Worm (Caenorhabditis elegans) whole organism, late embryonic: ENCODE data around the gene nmad-1.
A peak's percentile ranks its signal among the peaks of the same experiment; 100 is the strongest.

Source experiments
- C38D4.7 ChIP-seq: fragments of 200-800 bp; sonication (Bioruptor generic); optimal IDR thresholded peaks from 2 replicates; lab custom pipeline; 2018; ENCODE audit warnings: mild to moderate bottlenecking, missing genetic modification characterization, moderate library complexity, missing compliant biosample characterization
- K02D7.2 ChIP-seq: sonication (generic microtip); optimal IDR thresholded peaks from 2 replicates; lab custom pipeline; 2017; ENCODE audit warnings: mild to moderate bottlenecking, missing genetic modification characterization, missing compliant biosample characterization
- K09A11.1 ChIP-seq: sonication (generic microtip); optimal IDR thresholded peaks from 2 replicates; lab custom pipeline; 2017; ENCODE audit warnings: antibody characterized with exemption, mild to moderate bottlenecking, missing genetic modification characterization, missing compliant biosample characterization; ENCODE audit not compliant: insufficient read depth
- Y22D7AL.16 ChIP-seq: sonication (generic microtip); optimal IDR thresholded peaks from 2 replicates; lab custom pipeline; 2016; ENCODE audit warnings: missing genetic modification characterization, missing compliant biosample characterization
- ama-1 ChIP-seq: fragments of 150-350 bp; optimal IDR thresholded peaks from 2 replicates; lab custom pipeline; 2014
- ceh-14 ChIP-seq: sonication (generic microtip); optimal IDR thresholded peaks from 2 replicates; lab custom pipeline; 2016; ENCODE audit warnings: missing genotype, missing genetic modification characterization, missing compliant biosample characterization
- ceh-18 ChIP-seq: sonication (generic microtip); optimal IDR thresholded peaks from 2 replicates; lab custom pipeline; 2016; ENCODE audit warnings: missing genetic modification characterization, missing compliant biosample characterization
- ceh-24 ChIP-seq: sonication (generic microtip); optimal IDR thresholded peaks from 2 replicates; lab custom pipeline; 2016; ENCODE audit warnings: mild to moderate bottlenecking, missing genetic modification characterization, missing compliant biosample characterization
- ceh-30 ChIP-seq: fragments of 150-350 bp; optimal IDR thresholded peaks from 2 replicates; lab custom pipeline; 2014; ENCODE audit warnings: missing biosample characterization, missing genetic modification characterization
- ceh-31 ChIP-seq: sonication (generic microtip); optimal IDR thresholded peaks from 2 replicates; lab custom pipeline; 2016; ENCODE audit warnings: missing genetic modification characterization, missing compliant biosample characterization
- ceh-45 ChIP-seq: fragments of 200-800 bp; sonication (Bioruptor generic); IDR thresholded peaks from 2 replicates; pipeline ENCODE4 v1.3.6; 2022; ENCODE audit warnings: missing genetic modification reagents, missing genetic modification characterization, missing compliant biosample characterization
- ceh-48 ChIP-seq: sonication (generic microtip); optimal IDR thresholded peaks from 2 replicates; lab custom pipeline; 2016; ENCODE audit warnings: missing genetic modification characterization, inconsistent platforms, missing compliant biosample characterization
- ceh-6 ChIP-seq: fragments of 200-800 bp; sonication (Bioruptor generic); optimal IDR thresholded peaks from 2 replicates; lab custom pipeline; 2018; ENCODE audit warnings: mild to moderate bottlenecking, missing genetic modification characterization, missing compliant biosample characterization
- che-1 ChIP-seq: sonication (generic microtip); optimal IDR thresholded peaks from 2 replicates; lab custom pipeline; 2016; ENCODE audit warnings: mild to moderate bottlenecking, missing genetic modification characterization, missing compliant biosample characterization
- elt-2 ChIP-seq: sonication (generic microtip); optimal IDR thresholded peaks from 2 replicates; lab custom pipeline; 2016; ENCODE audit warnings: missing genetic modification reagents, missing genetic modification characterization, missing compliant biosample characterization
- ets-4 ChIP-seq: sonication (generic microtip); optimal IDR thresholded peaks from 2 replicates; lab custom pipeline; 2016; ENCODE audit warnings: missing genetic modification characterization, missing compliant biosample characterization
- fkh-6 ChIP-seq: sonication (generic microtip); optimal IDR thresholded peaks from 2 replicates; lab custom pipeline; 2016; ENCODE audit warnings: missing genetic modification characterization, missing compliant biosample characterization
- gmeb-2 ChIP-seq: sonication (generic microtip); optimal IDR thresholded peaks from 2 replicates; lab custom pipeline; 2016; ENCODE audit warnings: missing genetic modification characterization, inconsistent platforms, missing compliant biosample characterization
- hlh-15 ChIP-seq: sonication (generic microtip); optimal IDR thresholded peaks from 2 replicates; lab custom pipeline; 2016; ENCODE audit warnings: missing genetic modification characterization, missing compliant biosample characterization
- hlh-30 ChIP-seq: sonication (generic microtip); optimal IDR thresholded peaks from 2 replicates; lab custom pipeline; 2017; ENCODE audit warnings: antibody characterized with exemption, missing genetic modification characterization, missing compliant biosample characterization; ENCODE audit not compliant: insufficient read depth
- lim-6 ChIP-seq: sonication (generic microtip); optimal IDR thresholded peaks from 2 replicates; lab custom pipeline; 2016; ENCODE audit warnings: missing genetic modification characterization, missing compliant biosample characterization
- lin-11 ChIP-seq: fragments of 200-800 bp; sonication (Bioruptor generic); optimal IDR thresholded peaks from 2 replicates; lab custom pipeline; 2018; ENCODE audit warnings: mild to moderate bottlenecking, missing genetic modification characterization, missing compliant biosample characterization
- madf-2 ChIP-seq: sonication (generic microtip); optimal IDR thresholded peaks from 2 replicates; lab custom pipeline; 2017; ENCODE audit warnings: missing genetic modification characterization, missing compliant biosample characterization
- mec-3 ChIP-seq: sonication (generic microtip); optimal IDR thresholded peaks from 2 replicates; lab custom pipeline; 2016; ENCODE audit warnings: borderline replicate concordance, missing genetic modification characterization, missing compliant biosample characterization
- odd-2 ChIP-seq: sonication (generic microtip); optimal IDR thresholded peaks from 2 replicates; lab custom pipeline; 2017; ENCODE audit warnings: antibody characterized with exemption, mild to moderate bottlenecking, missing genetic modification characterization, missing compliant biosample characterization
- pax-1 ChIP-seq: fragments of 150-350 bp; optimal IDR thresholded peaks from 2 replicates; lab custom pipeline; 2014; ENCODE audit warnings: missing biosample characterization, missing genetic modification characterization
- pqm-1 ChIP-seq: sonication (generic microtip); optimal IDR thresholded peaks from 2 replicates; lab custom pipeline; 2016; ENCODE audit warnings: missing genetic modification characterization, missing compliant biosample characterization
- pros-1 ChIP-seq: fragments of 150-350 bp; optimal IDR thresholded peaks from 2 replicates; lab custom pipeline; 2014; ENCODE audit warnings: missing biosample characterization, missing genetic modification reagents, missing genetic modification characterization
- rnt-1 ChIP-seq: sonication (generic microtip); optimal IDR thresholded peaks from 2 replicates; lab custom pipeline; 2016; ENCODE audit warnings: missing genetic modification characterization, missing compliant biosample characterization
- sox-2 ChIP-seq: fragments of 200-800 bp; sonication (Bioruptor generic); IDR thresholded peaks from 2 replicates; pipeline ENCODE4 v1.3.6; 2022; ENCODE audit warnings: missing genetic modification reagents, missing genetic modification characterization, missing compliant biosample characterization
- sox-4 ChIP-seq: sonication (generic microtip); optimal IDR thresholded peaks from 2 replicates; lab custom pipeline; 2017; ENCODE audit warnings: mild to moderate bottlenecking, missing genetic modification characterization, inconsistent platforms, missing compliant biosample characterization
- tbx-2 ChIP-seq: sonication (generic microtip); optimal IDR thresholded peaks from 2 replicates; lab custom pipeline; 2016; ENCODE audit warnings: missing genetic modification characterization, missing compliant biosample characterization
- unc-3 ChIP-seq, 2 experiments: fragments of 200-800 bp in 1 of 2; sonication (Bioruptor generic) in 1 of 2; sonication (generic microtip) in 1 of 2; conservative IDR thresholded peaks in 1 of 2; optimal IDR thresholded peaks in 1 of 2; 2 replicates each; pipeline versions ENCODE4 v1.3.6 to Lab custom; 2016 to 2022; ENCODE audit warnings: missing compliant biosample characterization in 2 of 2, missing genetic modification characterization in 2 of 2, missing genetic modification reagents in 1 of 2
- unc-55 ChIP-seq: sonication (generic microtip); optimal IDR thresholded peaks from 2 replicates; lab custom pipeline; 2017; ENCODE audit warnings: missing biosample characterization, missing genetic modification reagents, missing genetic modification characterization
- ztf-16 ChIP-seq: sonication (generic microtip); optimal IDR thresholded peaks from 2 replicates; lab custom pipeline; 2017; ENCODE audit warnings: missing genetic modification characterization, missing compliant biosample characterization

nmad-1 gene

DNA sequence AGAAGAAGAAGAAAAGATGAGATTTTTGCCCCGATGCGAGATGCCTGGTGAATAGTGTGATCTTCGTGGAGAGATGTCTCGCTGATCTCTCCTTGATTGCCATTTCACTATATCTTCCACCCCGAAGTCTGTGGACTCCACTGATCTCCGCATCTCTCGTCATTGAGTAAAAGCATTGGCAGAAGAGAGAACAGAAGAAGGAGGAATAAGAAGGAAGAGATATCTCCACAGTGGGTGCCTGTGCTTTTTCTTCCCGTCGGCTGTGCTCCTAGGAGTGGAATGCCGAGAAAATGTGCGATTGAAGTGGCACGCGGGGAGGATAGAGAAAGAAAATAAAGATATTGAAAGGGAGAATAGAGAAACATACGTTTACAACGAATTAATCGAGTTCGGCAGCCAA is 8.9 kb upstream of the nmad-1 start (continued):
- peak; percentile 56 for TF ChIP-seq tbx-2
- no peak for TF ChIP-seq K09A11.1
- no peak for TF ChIP-seq pros-1
- TF ChIP-seq ama-1 (lab: Kevin White, UChicago) = no peak
- peak; percentile 65 for TF ChIP-seq rnt-1 (tag; lab: Kevin White, UChicago)
- no peak for TF ChIP-seq sox-4 (tag; lab: Kevin White, UChicago)
- no peak for TF ChIP-seq C38D4.7 (GFP tag; lab: Kevin White, UChicago)
- TF ChIP-seq che-1 = no peak
- TF ChIP-seq ceh-14 (tag; lab: Kevin White, UChicago) = no peak
- no peak for TF ChIP-seq gmeb-2
- TF ChIP-seq K02D7.2 (tag; lab: Kevin White, UChicago) = no peak
- TF ChIP-seq ceh-45 (GFP tag; lab: Robert Waterston, UW) = no peak
- TF ChIP-seq ceh-31 (tag; lab: Kevin White, UChicago) = no peak
- no peak for TF ChIP-seq mec-3

DNA sequence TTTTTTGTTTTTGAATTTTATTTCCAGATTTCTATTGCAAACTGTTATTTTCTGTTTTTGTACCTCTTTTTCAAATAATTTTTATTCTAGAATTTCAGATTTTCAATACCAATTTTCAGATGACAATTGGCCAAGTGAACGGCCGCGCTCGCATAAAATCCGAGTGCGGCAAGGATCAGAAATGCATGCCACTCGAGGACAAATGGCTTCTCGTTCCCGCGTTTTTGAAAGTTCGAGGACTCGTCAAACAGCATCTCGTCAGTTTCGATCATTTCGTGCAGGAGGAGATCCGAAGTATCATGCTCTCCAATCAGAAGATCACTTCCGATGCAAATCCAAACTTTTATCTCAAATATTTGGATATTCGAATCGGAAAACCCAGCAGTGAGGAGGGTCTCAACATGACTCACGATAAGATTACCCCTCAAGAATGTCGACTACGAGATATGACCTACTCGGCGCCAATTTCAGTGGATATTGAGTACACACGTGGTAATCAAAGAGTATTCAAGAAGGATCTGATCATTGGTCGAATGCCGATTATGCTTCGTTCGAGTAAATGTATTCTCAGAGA is 2.6 kb upstream of the nmad-1 start, which contains the start of gene rpc-2:
TSS of gene rpc-2 (plus strand) at position 120 of the 574 bp plus-strand sequence.
- TF ChIP-seq ets-4 (tag; lab: Kevin White, UChicago) = no peak
- no peak for TF ChIP-seq ceh-48 (tag; lab: Kevin White, UChicago)
- TF ChIP-seq ceh-45 (GFP tag; lab: Robert Waterston, UW) = no peak
- no peak for TF ChIP-seq mec-3
- TF ChIP-seq Y22D7AL.16 (tag; lab: Kevin White, UChicago) = no peak
- TF ChIP-seq madf-2 = no peak
- TF ChIP-seq pqm-1 (tag; lab: Kevin White, UChicago) = no peak
- no peak for TF ChIP-seq fkh-6 (tag; lab: Kevin White, UChicago)
- TF ChIP-seq hlh-15 = no peak
- no peak for TF ChIP-seq lim-6 (tag; lab: Kevin White, UChicago)

DNA sequence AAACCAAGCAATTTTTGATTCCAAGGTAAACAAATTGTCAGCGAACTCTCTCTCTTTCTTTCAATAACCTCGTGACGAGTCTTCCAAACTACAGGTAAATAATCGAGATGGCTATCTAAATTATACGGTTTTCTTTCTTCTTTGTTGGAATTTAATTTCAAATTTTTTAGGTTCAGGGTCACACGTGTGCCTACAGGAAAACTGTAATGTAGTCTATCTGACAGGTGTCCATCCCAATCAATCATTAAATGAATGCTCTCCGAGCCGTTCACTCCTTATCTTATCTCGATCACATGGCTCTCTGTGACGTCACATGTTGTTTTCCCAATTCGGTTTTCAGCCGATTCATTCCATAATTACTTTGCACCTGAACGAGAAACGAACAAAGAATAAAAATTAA is 1.6 kb downstream of the nmad-1 start:
- TF ChIP-seq hlh-30 (peak; percentile 20), ceh-30 (tag; lab: Kevin White, UChicago) (no peak), elt-2 (peak; percentile 54), sox-2 (GFP tag; lab: Robert Waterston, UW) (no peak), ceh-18 (no peak), lin-11 (tag; lab: Kevin White, UChicago) (no peak), ceh-6 (GFP tag; lab: Kevin White, UChicago) (no peak)

DNA sequence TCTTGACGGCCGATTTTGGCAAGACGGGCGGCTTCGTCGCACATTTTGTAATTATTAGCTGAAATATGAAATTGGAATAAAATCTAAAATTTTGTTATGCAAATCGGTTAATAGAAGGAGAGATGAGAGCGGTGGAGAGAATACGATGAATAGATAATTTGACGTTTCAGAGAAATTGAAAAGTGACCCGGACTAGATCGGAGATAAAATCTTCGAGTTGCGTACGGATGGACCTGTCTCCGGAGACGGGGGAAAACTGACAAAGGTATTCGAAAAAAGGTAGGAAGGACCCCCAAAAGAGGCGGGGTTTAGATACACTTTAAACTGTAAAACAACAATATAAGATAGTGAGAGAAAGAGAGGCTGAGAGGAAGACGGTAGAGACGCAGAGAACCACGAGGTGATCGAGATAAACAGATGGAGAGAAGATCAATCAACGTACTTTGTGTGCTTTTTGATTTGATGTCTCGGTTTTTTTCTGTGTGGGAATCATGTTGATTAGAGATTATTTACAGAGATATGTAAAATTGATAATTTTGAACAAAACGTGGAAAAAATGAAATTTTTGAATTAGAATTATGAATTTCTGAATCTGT is 2.6 kb downstream of the nmad-1 start, which contains the start of gene F09F7.6:
TSS of gene F09F7.6 (minus strand) at position 64 of the 596 bp plus-strand sequence.
- TF ChIP-seq unc-55 (GFP tag; lab: Kevin White, UChicago) (peak; percentile 7), unc-3 (GFP tag; conservative IDR thresholded peaks at IDR 0.05; lab: Robert Waterston, UW) (no peak), unc-3 (tag; optimal IDR thresholded peaks at IDR 0.05; lab: Kevin White, UChicago) (no peak), ceh-18 (peak; percentile 56), pax-1 (tag; lab: Kevin White, UChicago) (no peak), hlh-30 (peak; percentile 31), ceh-24 (tag; lab: Kevin White, UChicago) (no peak), odd-2 (tag; lab: Kevin White, UChicago) (no peak), lim-6 (tag; lab: Kevin White, UChicago) (no peak), ztf-16 (no peak), K02D7.2 (tag; lab: Kevin White, UChicago) (no peak)
